Worm (Caenorhabditis elegans): Measurements from ENCODE around the gene ztf-13.

Gene ztf-13

DNA sequence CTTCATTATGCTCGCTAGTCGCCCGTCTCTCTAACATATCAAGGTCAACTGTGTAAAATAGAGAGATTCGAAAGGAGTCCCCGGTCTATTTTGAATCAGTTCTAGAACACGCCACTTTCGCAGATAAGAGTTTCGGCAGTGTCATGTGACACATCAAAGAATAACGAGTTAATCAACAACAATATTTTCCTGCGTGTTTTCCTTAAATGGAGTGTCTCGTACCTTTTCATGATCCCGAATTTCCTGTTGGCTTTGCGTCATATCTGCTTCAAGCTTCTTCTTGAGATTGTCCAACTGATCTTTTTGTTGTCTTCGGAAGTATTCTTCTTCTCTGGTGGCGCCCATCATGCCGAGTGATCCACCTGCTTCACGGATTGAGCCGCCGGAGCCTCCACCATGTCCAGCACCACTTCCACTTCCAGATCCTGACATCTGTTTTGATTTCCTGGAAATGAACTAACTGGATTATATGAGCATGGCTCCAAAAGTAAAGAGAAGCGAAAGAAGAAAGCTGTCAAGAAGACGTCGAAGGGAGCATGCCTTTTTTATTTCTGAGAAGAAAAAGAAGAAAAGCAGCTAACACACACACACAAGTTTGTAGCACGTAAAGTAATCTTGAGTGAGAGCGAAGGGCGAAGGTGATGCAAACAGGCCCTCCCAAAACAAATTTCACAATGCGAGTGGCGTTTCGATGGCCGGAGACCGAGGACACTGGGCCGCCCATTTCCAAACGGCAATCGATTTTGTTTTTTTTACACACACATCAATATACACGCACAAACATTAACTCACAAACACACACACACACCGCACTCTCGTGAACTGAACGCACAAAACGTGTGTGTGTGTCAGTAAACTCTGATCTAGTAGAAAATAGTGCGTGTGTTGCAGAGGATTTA, 13.4 kb upstream of the ztf-13 start (continued):
- TF ChIP-seq Y5F2A.4 (GFP tag; optimal IDR thresholded peaks at IDR 0.05) (no peak), ZK337.2 (GFP tag; IDR thresholded peaks at IDR 0.05) (no peak), daf-19 (GFP tag; conservative IDR thresholded peaks at IDR 0.05) (no peak), daf-8 (GFP tag; IDR thresholded peaks at IDR 0.05) (no peak), madf-9 (GFP tag; conservative IDR thresholded peaks at IDR 0.05) (no peak), hlh-30 (tag; optimal IDR thresholded peaks at IDR 0.05; ENCODE audit: insufficient read depth) (peak; percentile 64), ztf-11 (tag; optimal IDR thresholded peaks at IDR 0.05) (no peak), F37D6.2 (tag; optimal IDR thresholded peaks at IDR 0.05) (no peak), tra-1 (GFP tag; IDR thresholded peaks at IDR 0.05) (no peak; the same call in 1 of the 2 replicates), lir-3 (tag; optimal IDR thresholded peaks at IDR 0.05) (no peak), madf-5 (GFP tag; IDR thresholded peaks at IDR 0.05) (no peak), lin-29 (GFP tag; IDR thresholded peaks at IDR 0.05) (no peak), hlh-11 (tag; optimal IDR thresholded peaks at IDR 0.05) (peak; percentile 63), set-16 (GFP tag; IDR thresholded peaks at IDR 0.05) (peak; percentile 39; the same call in 1 of the 2 replicates), saeg-2 (GFP tag; IDR thresholded peaks at IDR 0.05) (no peak), mxl-3 (GFP tag; optimal IDR thresholded peaks at IDR 0.05) (no peak), lin-15B (tag; optimal IDR thresholded peaks at IDR 0.05) (no peak), mdt-29 (GFP tag; IDR thresholded peaks at IDR 0.05) (peak; percentile 21; the same call in 1 of the 2 replicates), mdl-1 (tag; optimal IDR thresholded peaks at IDR 0.05) (no peak), nhr-76 (tag; optimal IDR thresholded peaks at IDR 0.05) (no peak), vab-7 (GFP tag; IDR thresholded peaks at IDR 0.05) (no peak), daf-12 (tag; optimal IDR thresholded peaks at IDR 0.05) (no peak), pha-4 (GFP tag; IDR thresholded peaks at IDR 0.05) (no peak; the same call in 1 of the 2 replicates), pha-4 (tag; optimal IDR thresholded peaks at IDR 0.05) (peak; percentile 46), nhr-11 (tag; optimal IDR thresholded peaks at IDR 0.05) (peak; percentile 48), fos-1 (tag; optimal IDR thresholded peaks at IDR 0.05) (no peak), nhr-48 (tag; optimal IDR thresholded peaks at IDR 0.05) (peak; percentile 13), nhr-111 (GFP tag; optimal IDR thresholded peaks at IDR 0.05) (no peak), dve-1 (tag; optimal IDR thresholded peaks at IDR 0.05; ENCODE audit: insufficient read depth) (peak; percentile 85), nhr-102 (tag; optimal IDR thresholded peaks at IDR 0.05) (peak; percentile 35), lin-38 (GFP tag; IDR thresholded peaks at IDR 0.05) (no peak), Y75B8A.6 (GFP tag; IDR thresholded peaks at IDR 0.05) (no peak; the same call in 1 of the 2 replicates), zfp-3 (GFP tag; conservative IDR thresholded peaks at IDR 0.05) (peak; percentile 68; the same call in 1 of the 2 replicates), zip-11 (GFP tag; IDR thresholded peaks at IDR 0.05) (no peak), nhr-237 (tag; optimal IDR thresholded peaks at IDR 0.05) (no peak), nhr-28 (tag; optimal IDR thresholded peaks at IDR 0.05) (peak; percentile 84), lin-39 (tag; optimal IDR thresholded peaks at IDR 0.05) (no peak), ctbp-1 (GFP tag; IDR thresholded peaks at IDR 0.05) (no peak), Y48G9A.11 (GFP tag; IDR thresholded peaks at IDR 0.05) (no peak), ama-1 (optimal IDR thresholded peaks at IDR 0.05) (peak; percentile 85), daf-16 (GFP tag; optimal IDR thresholded peaks at IDR 0.05) (peak in 1 of 2 experiments; percentile 49), daf-16 (tag; optimal IDR thresholded peaks at IDR 0.05) (peak; percentile 88), D1046.2 (GFP tag; IDR thresholded peaks at IDR 0.05) (peak; percentile 38; the same call in 1 of the 2 replicates), F44E2.7 (GFP tag; IDR thresholded peaks at IDR 0.05) (no peak), dmd-9 (GFP tag; IDR thresholded peaks at IDR 0.05) (no peak), T20F7.1 (GFP tag; optimal IDR thresholded peaks at IDR 0.05) (no peak), skn-1 (tag; optimal IDR thresholded peaks at IDR 0.05) (no peak), ceh-62 (tag; optimal IDR thresholded peaks at IDR 0.05) (no peak), tag-97 (GFP tag; IDR thresholded peaks at IDR 0.05) (no peak), ztf-7 (tag; optimal IDR thresholded peaks at IDR 0.05) (no peak)
